Fruit fly (Drosophila melanogaster) whole organism, wandering third instar larva: ENCODE data around the gene hry.

ENCODE experiments used
- Sp1 ChIP-seq: fragments of 200-800 bp; sonication (Bioruptor generic); optimal IDR thresholded peaks from 3 replicates; lab custom pipeline; 2019; ENCODE audit warnings: missing biosample characterization, mild to moderate bottlenecking, missing genetic modification characterization, moderate library complexity
- dmrt93B ChIP-seq: fragments of 200-800 bp; sonication (Bioruptor generic); optimal IDR thresholded peaks from 2 replicates; lab custom pipeline; 2018; ENCODE audit warnings: missing biosample characterization, mild to moderate bottlenecking, missing genetic modification characterization
- fru ChIP-seq: fragments of 200-800 bp; sonication (Bioruptor generic); optimal IDR thresholded peaks from 3 replicates; lab custom pipeline; 2016; ENCODE audit warnings: missing biosample characterization, mild to moderate bottlenecking, missing genetic modification characterization
- jim ChIP-seq: fragments of 175-275, 200-325 bp; sonication (Bioruptor generic); optimal IDR thresholded peaks from 2 replicates; lab custom pipeline; 2016; ENCODE audit warnings: missing biosample characterization, mild to moderate bottlenecking, missing genetic modification characterization
- usp ChIP-seq: fragments of >200 bp; optimal IDR thresholded peaks from 2 replicates; lab custom pipeline; 2017; ENCODE audit warnings: missing biosample characterization, missing genetic modification characterization

dm6 chr3L:8700643-8701208, 25.2 kb downstream of the hry start:
- TF ChIP-seq fru (GFP tag; lab: Kevin White, UChicago), result peak; percentile 81
- TF ChIP-seq usp, result no peak
- TF ChIP-seq Sp1 (GFP tag; lab: Kevin White, UChicago), result peak; percentile 29
- no peak for TF ChIP-seq jim (GFP tag; lab: Kevin White, UChicago)
- TF ChIP-seq dmrt93B (GFP tag; lab: Kevin White, UChicago), result no peak
